ENCODE assay signal across 4 fruit fly cellular contexts in genomic region chr3L:11064689-11065088, dm6.
TF ChIP-seq lines count a peak whose summit lies in the region.

TSS of gene CG32075 (minus strand) at chr3L:11064941.
TSS of gene CG45101 (plus strand) at chr3L:11064991.
TSS of gene SuUR (plus strand) at chr3L:11064991.

TF ChIP-seq in whole organism, adult, 20 proteins besides CTCF, POLR2A, EP300 and RAD21 (continued from another document):
- TF ChIP-seq Mnt (GFP tag; optimal IDR thresholded peaks at IDR 0.05; lab: Kevin White, UChicago) (peak; percentile 89), tj (GFP tag; optimal IDR thresholded peaks at IDR 0.05; lab: Kevin White, UChicago) (peak; percentile 71)
TF ChIP-seq in whole organism, adult: peak in this region for 15.

TF ChIP-seq in whole organism, embryonic, 481 proteins besides CTCF, POLR2A, EP300 and RAD21 (continued from another document and continues in another):
- TF ChIP-seq salm (tag; optimal IDR thresholded peaks at IDR 0.05; lab: Kevin White, UChicago) (peak; percentile 24), CG17802 (tag; optimal IDR thresholded peaks at IDR 0.05; lab: Kevin White, UChicago) (peak; percentile 66), CG2875 (GFP tag; optimal IDR thresholded peaks at IDR 0.05; lab: Kevin White, UChicago) (peak; percentile 39), HLH4C (GFP tag; IDR thresholded peaks at IDR 0.05; lab: Robert Waterston, UW; ENCODE audit: partially characterized antibody) (no peak), CG9876 (GFP tag; optimal IDR thresholded peaks at IDR 0.05; lab: Kevin White, UChicago) (peak; percentile 85), Aef1 (GFP tag; IDR thresholded peaks at IDR 0.05; lab: Robert Waterston, UW) (peak; percentile 90), Chrac-16 (GFP tag; optimal IDR thresholded peaks at IDR 0.05; lab: Kevin White, UChicago) (peak; percentile 93), CG9215 (GFP tag; IDR thresholded peaks at IDR 0.05; lab: Robert Waterston, UW) (peak; percentile 82), ash1 (GFP tag; optimal IDR thresholded peaks at IDR 0.05; lab: Kevin White, UChicago) (no peak), CG2712 (tag; optimal IDR thresholded peaks at IDR 0.05; lab: Kevin White, UChicago) (peak; percentile 91), CG8290 (GFP tag; optimal IDR thresholded peaks at IDR 0.05; lab: Kevin White, UChicago) (peak; percentile 79), CG8290 (tag; optimal IDR thresholded peaks at IDR 0.05; lab: Kevin White, UChicago) (peak; percentile 6 to 43), ase (GFP tag; IDR thresholded peaks at IDR 0.05; lab: Robert Waterston, UW) (peak; percentile 86), org-1 (GFP tag; optimal IDR thresholded peaks at IDR 0.05; lab: Kevin White, UChicago) (peak; percentile 69), sim (GFP tag; IDR thresholded peaks at IDR 0.05; lab: Robert Waterston, UW) (no peak), tna (GFP tag; IDR thresholded peaks at IDR 0.05; lab: Robert Waterston, UW; ENCODE audit: partially characterized antibody) (no peak), YL-1 (GFP tag; optimal IDR thresholded peaks at IDR 0.05; lab: Kevin White, UChicago) (peak; percentile 86), CG10209 (GFP tag; optimal IDR thresholded peaks at IDR 0.05; lab: Kevin White, UChicago) (peak; percentile 85), sc (optimal IDR thresholded peaks at IDR 0.05; lab: Kevin White, UChicago) (no peak), sc (GFP tag; optimal IDR thresholded peaks at IDR 0.05; lab: Kevin White, UChicago) (peak; percentile 63), CG8359 (GFP tag; optimal IDR thresholded peaks at IDR 0.05; lab: Kevin White, UChicago; ENCODE audit: borderline replicate concordance) (no peak), CG6654 (GFP tag; optimal IDR thresholded peaks at IDR 0.05; lab: Kevin White, UChicago) (no peak), sna (GFP tag; IDR thresholded peaks at IDR 0.05; lab: Robert Waterston, UW; ENCODE audit: partially characterized antibody) (no peak), CG3838 (GFP tag; optimal IDR thresholded peaks at IDR 0.05; lab: Kevin White, UChicago) (peak; percentile 81), CG15479 (GFP tag; optimal IDR thresholded peaks at IDR 0.05; lab: Kevin White, UChicago) (no peak), gcm (GFP tag; optimal IDR thresholded peaks at IDR 0.05; lab: Kevin White, UChicago) (peak; percentile 49), al (GFP tag; IDR thresholded peaks at IDR 0.05; lab: Robert Waterston, UW) (peak; percentile 88), Hr3 (GFP tag; optimal IDR thresholded peaks at IDR 0.05; lab: Kevin White, UChicago) (peak; percentile 90), sr (GFP tag; IDR thresholded peaks at IDR 0.05; lab: Robert Waterston, UW) (no peak), CG14860 (GFP tag; IDR thresholded peaks at IDR 0.05; lab: Robert Waterston, UW; ENCODE audit: partially characterized antibody) (no peak), Asciz (GFP tag; optimal IDR thresholded peaks at IDR 0.05; lab: Kevin White, UChicago) (peak; percentile 62), Side (GFP tag; optimal IDR thresholded peaks at IDR 0.05; lab: Kevin White, UChicago) (peak; percentile 86), gt (GFP tag; IDR thresholded peaks at IDR 0.05; lab: Robert Waterston, UW) (peak; percentile 75; the same call in 1 of the 2 replicates), ara (GFP tag; IDR thresholded peaks at IDR 0.05; lab: Robert Waterston, UW) (peak; percentile 83), CG7271 (tag; optimal IDR thresholded peaks at IDR 0.05; lab: Kevin White, UChicago) (peak; percentile 58), Myb (GFP tag; optimal IDR thresholded peaks at IDR 0.05; lab: Kevin White, UChicago) (peak; percentile 75), grn (GFP tag; optimal IDR thresholded peaks at IDR 0.05; lab: Kevin White, UChicago) (peak; percentile 24), otp (GFP tag; IDR thresholded peaks at IDR 0.05; lab: Robert Waterston, UW) (peak; percentile 78; the same call in 2 of the 3 replicates), Abd-B (GFP tag; optimal IDR thresholded peaks at IDR 0.05; lab: Kevin White, UChicago) (peak; percentile 89), CG18619 (GFP tag; optimal IDR thresholded peaks at IDR 0.05; lab: Kevin White, UChicago) (peak; percentile 78), CG5245 (GFP tag; optimal IDR thresholded peaks at IDR 0.05; lab: Kevin White, UChicago) (peak; percentile 65), CG13287 (GFP tag; IDR thresholded peaks at IDR 0.05; lab: Robert Waterston, UW; ENCODE audit: partially characterized antibody) (peak; percentile 49)

TF ChIP-seq in whole organism, prepupa, 60 proteins besides CTCF, POLR2A, EP300 and RAD21 (continued from another document):
- TF ChIP-seq Sox102F (GFP tag; optimal IDR thresholded peaks at IDR 0.05; lab: Kevin White, UChicago) (peak; percentile 81), Hr38 (GFP tag; optimal IDR thresholded peaks at IDR 0.05; lab: Kevin White, UChicago) (peak; percentile 65), Sox14 (GFP tag; optimal IDR thresholded peaks at IDR 0.05; lab: Kevin White, UChicago) (peak; percentile 89), CG6163 (GFP tag; IDR thresholded peaks at IDR 0.05; lab: Robert Waterston, UW) (peak; percentile 70), CG11902 (GFP tag; optimal IDR thresholded peaks at IDR 0.05; lab: Kevin White, UChicago) (peak; percentile 73), fkh (GFP tag; optimal IDR thresholded peaks at IDR 0.05; lab: Kevin White, UChicago) (peak; percentile 43), cyc (GFP tag; optimal IDR thresholded peaks at IDR 0.05; lab: Kevin White, UChicago) (peak; percentile 89), dac (GFP tag; optimal IDR thresholded peaks at IDR 0.05; lab: Kevin White, UChicago) (peak; percentile 52), CG9139 (GFP tag; optimal IDR thresholded peaks at IDR 0.05; lab: Kevin White, UChicago) (no peak), spab (GFP tag; optimal IDR thresholded peaks at IDR 0.05; lab: Kevin White, UChicago) (peak; percentile 31), eg (GFP tag; IDR thresholded peaks at IDR 0.05; lab: Robert Waterston, UW) (peak; percentile 88; the same call in 2 of the 3 replicates), CG32006 (GFP tag; optimal IDR thresholded peaks at IDR 0.05; lab: Kevin White, UChicago) (peak; percentile 82), fd59A (GFP tag; optimal IDR thresholded peaks at IDR 0.05; lab: Kevin White, UChicago) (peak; percentile 39), Hr4 (GFP tag; optimal IDR thresholded peaks at IDR 0.05; lab: Kevin White, UChicago) (peak; percentile 88), pdm3 (GFP tag; optimal IDR thresholded peaks at IDR 0.05; lab: Kevin White, UChicago) (peak; percentile 90), CG8632 (GFP tag; optimal IDR thresholded peaks at IDR 0.05; lab: Kevin White, UChicago) (peak; percentile 73), CG3032 (tag; optimal IDR thresholded peaks at IDR 0.05; lab: Kevin White, UChicago) (peak; percentile 78), CG11294 (GFP tag; IDR thresholded peaks at IDR 0.05; lab: Robert Waterston, UW) (peak; percentile 80; the same call in 1 of the 2 replicates), CG15336 (GFP tag; IDR thresholded peaks at IDR 0.05; lab: Robert Waterston, UW) (peak; percentile 75), CG8119 (GFP tag; IDR thresholded peaks at IDR 0.05; lab: Robert Waterston, UW) (peak; percentile 60; the same call in 2 of the 3 replicates), ss (GFP tag; optimal IDR thresholded peaks at IDR 0.05; lab: Kevin White, UChicago) (peak; percentile 7 to 67), svp (GFP tag; lab: Kevin White, UChicago) (no peak), dsx (GFP tag; optimal IDR thresholded peaks at IDR 0.05; lab: Kevin White, UChicago; ENCODE audit: poor library complexity, severe bottlenecking) (peak; percentile 66), CG6276 (GFP tag; optimal IDR thresholded peaks at IDR 0.05; lab: Kevin White, UChicago) (no peak), achi (GFP tag; optimal IDR thresholded peaks at IDR 0.05; lab: Kevin White, UChicago) (peak; percentile 83), salr (GFP tag; optimal IDR thresholded peaks at IDR 0.05; lab: Kevin White, UChicago) (peak; percentile 43 to 59), Ets96B (tag; optimal IDR thresholded peaks at IDR 0.05; lab: Kevin White, UChicago) (peak; percentile 75), lz (GFP tag; optimal IDR thresholded peaks at IDR 0.05; lab: Kevin White, UChicago) (peak; percentile 91), Eip93F (GFP tag; optimal IDR thresholded peaks at IDR 0.05; lab: Kevin White, UChicago) (peak; percentile 38), CG6854 (GFP tag; optimal IDR thresholded peaks at IDR 0.05; lab: Kevin White, UChicago) (no peak), CG16779 (tag; optimal IDR thresholded peaks at IDR 0.05; lab: Kevin White, UChicago) (no peak), Ets21C (GFP tag; optimal IDR thresholded peaks at IDR 0.05; lab: Kevin White, UChicago) (peak; percentile 85), Eip75B (GFP tag; optimal IDR thresholded peaks at IDR 0.05; lab: Kevin White, UChicago) (peak; percentile 83), Sox15 (GFP tag; optimal IDR thresholded peaks at IDR 0.05; lab: Kevin White, UChicago) (peak; percentile 82), Eip78C (GFP tag; lab: Kevin White, UChicago) (peak; percentile 92), Hr39 (GFP tag; optimal IDR thresholded peaks at IDR 0.05; lab: Kevin White, UChicago) (peak; percentile 92), CG4318 (GFP tag; optimal IDR thresholded peaks at IDR 0.05; lab: Kevin White, UChicago) (peak; percentile 68), CG7368 (GFP tag; optimal IDR thresholded peaks at IDR 0.05; lab: Kevin White, UChicago) (peak; percentile 68), fd85E (GFP tag; optimal IDR thresholded peaks at IDR 0.05; lab: Kevin White, UChicago) (no peak), OdsH (GFP tag; optimal IDR thresholded peaks at IDR 0.05; lab: Kevin White, UChicago) (peak; percentile 89), CG10631 (GFP tag; optimal IDR thresholded peaks at IDR 0.05; lab: Kevin White, UChicago) (peak; percentile 89)

TF ChIP-seq in whole organism, wandering third instar larva, 38 proteins besides CTCF, POLR2A, EP300 and RAD21 (continued from another document):
- TF ChIP-seq sage (GFP tag; optimal IDR thresholded peaks at IDR 0.05; lab: Kevin White, UChicago) (no peak), foxo (GFP tag; optimal IDR thresholded peaks at IDR 0.05; lab: Kevin White, UChicago) (peak; percentile 43 to 90), Dif (GFP tag; optimal IDR thresholded peaks at IDR 0.05; lab: Kevin White, UChicago; ENCODE audit: partially characterized antibody) (no peak), fru (GFP tag; optimal IDR thresholded peaks at IDR 0.05; lab: Kevin White, UChicago) (peak; percentile 85), h (GFP tag; optimal IDR thresholded peaks at IDR 0.05; lab: Kevin White, UChicago) (peak; percentile 92), Vsx2 (GFP tag; optimal IDR thresholded peaks at IDR 0.05; lab: Kevin White, UChicago; ENCODE audit: partially characterized antibody) (no peak), CG9705 (GFP tag; optimal IDR thresholded peaks at IDR 0.05; lab: Kevin White, UChicago) (peak; percentile 85), brk (GFP tag; optimal IDR thresholded peaks at IDR 0.05; lab: Kevin White, UChicago) (no peak), Dfd (GFP tag; optimal IDR thresholded peaks at IDR 0.05; lab: Kevin White, UChicago) (no peak), Hr83 (GFP tag; optimal IDR thresholded peaks at IDR 0.05; lab: Kevin White, UChicago; ENCODE audit: poor library complexity, severe bottlenecking) (peak; percentile 65), tai (GFP tag; optimal IDR thresholded peaks at IDR 0.05; lab: Kevin White, UChicago) (no peak), br (GFP tag; optimal IDR thresholded peaks at IDR 0.05; lab: Kevin White, UChicago) (peak; percentile 85), CG32264 (GFP tag; optimal IDR thresholded peaks at IDR 0.05; lab: Kevin White, UChicago) (peak; percentile 41), Hr78 (GFP tag; optimal IDR thresholded peaks at IDR 0.05; lab: Kevin White, UChicago) (no peak), rgr (GFP tag; optimal IDR thresholded peaks at IDR 0.05; lab: Kevin White, UChicago) (peak; percentile 92), Jra (GFP tag; optimal IDR thresholded peaks at IDR 0.05; lab: Kevin White, UChicago) (peak; percentile 88)
